Worm (Caenorhabditis elegans) whole organism, L1 larva: Measurements from ENCODE around the gene C25F9.8.

Experiments
- C34B4.2 ChIP-seq: sonication (generic microtip); optimal IDR thresholded peaks from 2 replicates; lab custom pipeline; 2017; ENCODE audit warnings: mild to moderate bottlenecking, missing genetic modification characterization, missing compliant biosample characterization
- F16B12.6 ChIP-seq: fragments of 150-350 bp; optimal IDR thresholded peaks from 2 replicates; lab custom pipeline; 2014; ENCODE audit warnings: missing biosample characterization, missing genetic modification characterization
- alr-1 ChIP-seq: fragments of 200-800 bp; sonication (Bioruptor generic); optimal IDR thresholded peaks from 2 replicates; lab custom pipeline; 2018; ENCODE audit warnings: borderline replicate concordance, mild to moderate bottlenecking, missing genetic modification characterization, missing compliant biosample characterization
- aly-2 ChIP-seq: fragments of 150-350 bp; optimal IDR thresholded peaks from 2 replicates; lab custom pipeline; 2014; ENCODE audit warnings: missing biosample characterization, missing genetic modification characterization
- ama-1 ChIP-seq: fragments of 150-350 bp; optimal IDR thresholded peaks from 2 replicates; lab custom pipeline; 2014
- ceh-82 ChIP-seq, 3 experiments: fragments of 150-350 bp in 1 of 3; sonication (generic microtip) in 2 of 3; optimal IDR thresholded peaks; 2 replicates each; lab custom pipeline; 2014 to 2017; ENCODE audit warnings: missing biosample characterization in 3 of 3, missing genetic modification characterization in 3 of 3
- dpl-1 ChIP-seq, 3 experiments: fragments of 150-350 bp in 2 of 3; sonication (generic microtip) in 1 of 3; optimal IDR thresholded peaks; 2 replicates each; lab custom pipeline; 2014 to 2017; ENCODE audit warnings: missing biosample characterization in 3 of 3, missing genetic modification characterization in 3 of 3, missing genetic modification reagents in 3 of 3
- dsc-1 ChIP-seq: sonication (generic microtip); optimal IDR thresholded peaks from 2 replicates; lab custom pipeline; 2016; ENCODE audit warnings: mild to moderate bottlenecking, missing genetic modification characterization, missing compliant biosample characterization
- efl-1 ChIP-seq, 4 experiments: fragments of 150-350 bp; optimal IDR thresholded peaks in 3 of 4; peaks in 1 of 4; 1 replicate in 1 of 4; 2 replicates in 3 of 4; lab custom pipeline; 2014; ENCODE audit warnings: missing biosample characterization in 2 of 4, missing genetic modification characterization in 2 of 4, missing genetic modification reagents in 2 of 4
- egl-13 ChIP-seq: sonication (generic microtip); optimal IDR thresholded peaks from 2 replicates; lab custom pipeline; 2016; ENCODE audit warnings: missing genotype, missing genetic modification reagents, missing genetic modification characterization, missing compliant biosample characterization
- elt-2 ChIP-seq: sonication (generic microtip); optimal IDR thresholded peaks from 2 replicates; lab custom pipeline; 2016; ENCODE audit warnings: missing genetic modification characterization, mild to moderate bottlenecking, inconsistent platforms, missing compliant biosample characterization, missing genetic modification reagents
- ets-5 ChIP-seq: fragments of 200-800 bp; sonication (Bioruptor generic); IDR thresholded peaks from 2 replicates; pipeline ENCODE4 v1.3.6; 2022; ENCODE audit warnings: missing genetic modification characterization, missing compliant biosample characterization
- fos-1 ChIP-seq: fragments of 150-350 bp; optimal IDR thresholded peaks from 2 replicates; lab custom pipeline; 2014; ENCODE audit warnings: missing biosample characterization, missing genetic modification characterization
- hlh-4 ChIP-seq: sonication (generic microtip); optimal IDR thresholded peaks from 2 replicates; lab custom pipeline; 2016; ENCODE audit warnings: mild to moderate bottlenecking, missing genetic modification characterization, missing compliant biosample characterization
- jun-1 ChIP-seq: fragments of 150-350 bp; optimal IDR thresholded peaks from 2 replicates; lab custom pipeline; 2014; ENCODE audit warnings: missing biosample characterization, missing genetic modification reagents, missing genetic modification characterization
- lin-14 ChIP-seq: fragments of 200-800 bp; sonication (Bioruptor generic); optimal IDR thresholded peaks from 2 replicates; lab custom pipeline; 2018; ENCODE audit warnings: mild to moderate bottlenecking, missing genetic modification characterization, moderate library complexity, missing compliant biosample characterization
- lin-15B ChIP-seq: fragments of 150-350 bp; sonication (generic microtip); optimal IDR thresholded peaks from 3 replicates; lab custom pipeline; 2014; ENCODE audit warnings: missing biosample characterization, missing genetic modification characterization
- lin-39 ChIP-seq: fragments of 150-350 bp; optimal IDR thresholded peaks from 2 replicates; lab custom pipeline; 2014; ENCODE audit warnings: missing biosample characterization, missing genetic modification reagents, missing genetic modification characterization
- lir-3 ChIP-seq: sonication (generic microtip); optimal IDR thresholded peaks from 2 replicates; lab custom pipeline; 2016; ENCODE audit warnings: mild to moderate bottlenecking, missing genetic modification characterization, moderate library complexity, missing compliant biosample characterization; ENCODE audit not compliant: poor library complexity
- lsy-2 ChIP-seq, 2 experiments: fragments of 150-350 bp; optimal IDR thresholded peaks; 2 replicates each; lab custom pipeline; 2014; ENCODE audit warnings: missing biosample characterization in 2 of 2, missing genetic modification characterization in 2 of 2
- mef-2 ChIP-seq: fragments of 150-350 bp; optimal IDR thresholded peaks from 2 replicates; lab custom pipeline; 2014; ENCODE audit warnings: missing biosample characterization, missing genetic modification characterization
- nhr-12 ChIP-seq: sonication (generic microtip); optimal IDR thresholded peaks from 2 replicates; lab custom pipeline; 2017; ENCODE audit warnings: missing biosample characterization, missing genetic modification characterization
- nhr-47 ChIP-seq: sonication (generic microtip); optimal IDR thresholded peaks from 2 replicates; lab custom pipeline; 2016; ENCODE audit warnings: mild to moderate bottlenecking, missing genetic modification characterization, moderate library complexity, missing compliant biosample characterization
- nhr-71 ChIP-seq: sonication (generic microtip); optimal IDR thresholded peaks from 2 replicates; lab custom pipeline; 2016; ENCODE audit warnings: mild to moderate bottlenecking, missing genetic modification characterization, moderate library complexity, missing compliant biosample characterization
- nhr-77 ChIP-seq: fragments of 150-350 bp; optimal IDR thresholded peaks from 2 replicates; lab custom pipeline; 2014; ENCODE audit warnings: missing biosample characterization, missing genetic modification characterization
- nhr-84 ChIP-seq: sonication (generic microtip); optimal IDR thresholded peaks from 2 replicates; lab custom pipeline; 2017; ENCODE audit warnings: missing biosample characterization, missing genetic modification characterization
- nhr-90 ChIP-seq: sonication (generic microtip); optimal IDR thresholded peaks from 2 replicates; lab custom pipeline; 2016; ENCODE audit warnings: mild to moderate bottlenecking, missing genetic modification characterization, missing compliant biosample characterization; ENCODE audit not compliant: poor library complexity
- pag-3 ChIP-seq: sonication (generic microtip); optimal IDR thresholded peaks from 2 replicates; lab custom pipeline; 2017; ENCODE audit warnings: missing genetic modification characterization, mild to moderate bottlenecking, missing compliant biosample characterization, antibody characterized with exemption, borderline replicate concordance; ENCODE audit not compliant: insufficient read depth
- pax-3 ChIP-seq: fragments of 200-800 bp; sonication (Bioruptor generic); optimal IDR thresholded peaks from 2 replicates; lab custom pipeline; 2018; ENCODE audit warnings: mild to moderate bottlenecking, missing genetic modification characterization, moderate library complexity, missing compliant biosample characterization
- snpc-4 ChIP-seq: fragments of 150-350 bp; optimal IDR thresholded peaks from 2 replicates; lab custom pipeline; 2014; ENCODE audit warnings: missing biosample characterization, missing genetic modification characterization
- sox-4 ChIP-seq: sonication (generic microtip); optimal IDR thresholded peaks from 2 replicates; lab custom pipeline; 2016; ENCODE audit warnings: missing genetic modification characterization, missing compliant biosample characterization
- tbx-2 ChIP-seq: sonication (generic microtip); optimal IDR thresholded peaks from 2 replicates; lab custom pipeline; 2016; ENCODE audit warnings: missing genetic modification characterization, missing compliant biosample characterization
- tlp-1 ChIP-seq: fragments of 150-350 bp; optimal IDR thresholded peaks from 2 replicates; lab custom pipeline; 2014; ENCODE audit warnings: missing biosample characterization, missing genetic modification characterization
- unc-62 ChIP-seq: fragments of 150-350 bp; optimal IDR thresholded peaks from 2 replicates; lab custom pipeline; 2014; ENCODE audit warnings: missing biosample characterization, missing genetic modification reagents, missing genetic modification characterization
- zip-4 ChIP-seq: fragments of 200-800 bp; sonication (Bioruptor generic); optimal IDR thresholded peaks from 2 replicates; lab custom pipeline; 2018; ENCODE audit warnings: mild to moderate bottlenecking, missing genetic modification characterization, moderate library complexity, missing compliant biosample characterization
- ztf-11 ChIP-seq, 2 experiments: sonication (generic microtip); optimal IDR thresholded peaks; 2 replicates each; lab custom pipeline; 2016 to 2017; ENCODE audit warnings: missing genetic modification characterization in 2 of 2, missing biosample characterization in 1 of 2, missing compliant biosample characterization in 1 of 2

Gene C25F9.8

ce11 chrV:19362568-19362967 is 32.3 kb upstream of the C25F9.8 start, which contains the start of gene C14B4.2:
Gene C14B4.2, minus strand, starts transcription at chrV:19362668.
- no peak for TF ChIP-seq nhr-84 (tag; lab: Kevin White, UChicago)
- TF ChIP-seq efl-1 (optimal IDR thresholded peaks at IDR 0.05; lab: Kevin White, UChicago) = no peak
- no peak for TF ChIP-seq efl-1 (GFP tag; optimal IDR thresholded peaks at IDR 0.05 in 1 of 2; lab: Kevin White, UChicago)
- TF ChIP-seq zip-4 = no peak
- no peak for TF ChIP-seq egl-13 (tag; lab: Kevin White, UChicago)
- TF ChIP-seq jun-1 (tag; lab: Kevin White, UChicago) = no peak
- no peak for TF ChIP-seq aly-2 (tag; lab: Kevin White, UChicago)
- no peak for TF ChIP-seq C34B4.2 (tag; lab: Kevin White, UChicago)
- TF ChIP-seq unc-62 (GFP tag; lab: Kevin White, UChicago) = no peak
- no peak for TF ChIP-seq fos-1 (tag; lab: Kevin White, UChicago)

DNA sequence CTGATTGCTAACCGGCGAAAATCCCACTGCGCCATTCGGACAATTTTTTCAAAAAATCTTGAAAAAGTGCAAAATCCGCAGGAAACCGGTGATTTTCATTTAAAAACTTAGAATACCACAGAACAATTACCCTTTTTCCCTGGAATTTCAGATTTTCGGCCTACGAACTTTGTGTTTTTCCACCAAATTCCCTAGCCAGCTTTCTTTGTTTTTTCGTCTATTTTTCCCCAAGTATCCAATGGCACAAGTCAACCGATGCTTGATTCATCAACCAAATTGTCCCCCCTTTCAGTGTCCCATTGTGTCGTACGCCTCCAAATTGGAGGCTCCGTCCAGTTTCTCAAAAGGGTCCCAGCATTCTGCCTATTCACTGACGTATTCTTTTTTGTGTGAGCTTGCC is 24.7 kb upstream of the C25F9.8 start, which contains the start of gene Y43F8A.1:
Y43F8A.1 (plus strand) TSS at position 301 of the 400 bp plus-strand sequence.
- TF ChIP-seq C34B4.2 (tag; lab: Kevin White, UChicago) = no peak
- no peak for TF ChIP-seq lin-15B (tag; lab: Kevin White, UChicago)
- TF ChIP-seq nhr-71 (tag; lab: Kevin White, UChicago) = no peak
- TF ChIP-seq dsc-1 (tag; lab: Kevin White, UChicago) = no peak
- no peak for TF ChIP-seq ama-1 (lab: Kevin White, UChicago)
- TF ChIP-seq pag-3 (tag; lab: Kevin White, UChicago) = no peak
- TF ChIP-seq ztf-11 (tag; optimal IDR thresholded peaks at IDR 0.05; lab: Kevin White, UChicago) = no peak
- no peak for TF ChIP-seq alr-1
- TF ChIP-seq ets-5 (GFP tag; lab: Robert Waterston, UW) = no peak
- no peak for TF ChIP-seq dpl-1 (GFP tag; optimal IDR thresholded peaks at IDR 0.05; lab: Kevin White, UChicago)
- TF ChIP-seq lin-39 (tag; lab: Kevin White, UChicago) = no peak
- TF ChIP-seq, all 84 proteins: peak for 0

ce11 chrV:19371253-19371652 is 23.6 kb upstream of the C25F9.8 start, which contains the start of gene Y43F8A.2:
Gene Y43F8A.2, plus strand, starts transcription at chrV:19371553.
- TF ChIP-seq lir-3 (tag; lab: Kevin White, UChicago) (no peak), zip-4 (no peak), nhr-90 (tag; lab: Kevin White, UChicago) (no peak), hlh-4 (tag; lab: Kevin White, UChicago) (no peak), nhr-77 (tag; lab: Kevin White, UChicago) (no peak), ceh-82 (tag; optimal IDR thresholded peaks at IDR 0.05; lab: Kevin White, UChicago) (no peak)
- TF ChIP-seq, all 84 proteins: peak for 0

DNA sequence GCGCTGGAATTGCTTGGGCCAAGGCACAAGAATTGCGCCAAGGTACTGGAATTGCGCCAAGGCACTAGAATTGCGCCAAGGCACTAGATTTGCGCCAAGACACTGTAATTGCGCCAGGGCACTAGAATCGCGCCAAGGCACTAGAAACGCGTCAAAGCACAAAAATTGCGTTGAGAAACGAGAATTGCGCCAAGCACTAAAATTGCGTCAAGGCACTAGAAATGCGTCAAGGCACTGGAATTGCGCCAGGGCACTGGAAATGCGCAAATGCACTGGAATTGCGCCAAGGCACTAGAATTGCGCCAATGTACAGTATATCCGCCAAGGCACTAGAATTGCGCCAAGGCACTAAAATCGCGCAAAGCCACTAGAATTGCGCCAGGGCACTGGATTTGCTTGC is 23.1 kb upstream of the C25F9.8 start:
- TF ChIP-seq lin-15B (tag; lab: Kevin White, UChicago) (no peak), nhr-84 (tag; lab: Kevin White, UChicago) (no peak), lin-39 (tag; lab: Kevin White, UChicago) (no peak), tlp-1 (tag; lab: Kevin White, UChicago) (no peak), lsy-2 (tag; optimal IDR thresholded peaks at IDR 0.05; lab: Kevin White, UChicago) (no peak), snpc-4 (tag; lab: Kevin White, UChicago) (no peak), pag-3 (tag; lab: Kevin White, UChicago) (no peak), mef-2 (tag; lab: Kevin White, UChicago) (no peak)

DNA sequence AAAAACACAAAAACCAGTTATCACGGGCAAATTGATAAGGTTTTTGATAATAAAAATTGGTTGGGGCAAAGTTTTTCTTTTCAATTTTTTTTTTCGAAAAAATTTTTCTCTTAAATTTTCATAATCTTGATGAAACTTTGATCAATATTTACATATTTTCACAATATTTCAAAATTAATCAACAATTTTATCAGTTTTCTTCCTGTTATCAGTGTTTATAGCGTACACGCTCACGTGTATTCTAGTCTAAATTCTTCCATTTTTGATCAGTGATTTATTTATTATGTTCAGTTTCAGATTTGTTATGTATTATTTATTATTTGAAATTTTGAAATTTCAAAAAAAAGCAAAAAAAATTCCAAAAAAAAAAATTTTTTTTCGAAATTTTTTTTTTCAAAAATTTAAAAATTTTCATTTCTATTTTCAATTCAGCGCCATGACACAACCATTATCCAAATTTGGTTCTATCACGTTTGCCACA is 17.8 kb upstream of the C25F9.8 start, which contains the start of gene nceh-1:
nceh-1 (plus strand) TSS at position 431 of the 481 bp plus-strand sequence.
- TF ChIP-seq efl-1 (optimal IDR thresholded peaks at IDR 0.05; lab: Kevin White, UChicago) (no peak), efl-1 (GFP tag; optimal IDR thresholded peaks at IDR 0.05 in 1 of 2; lab: Kevin White, UChicago) (peak in 1 of 2 experiments; percentile 63), unc-62 (GFP tag; lab: Kevin White, UChicago) (no peak), egl-13 (tag; lab: Kevin White, UChicago) (no peak), ztf-11 (tag; optimal IDR thresholded peaks at IDR 0.05; lab: Kevin White, UChicago) (no peak), tbx-2 (tag; lab: Kevin White, UChicago) (no peak), C34B4.2 (tag; lab: Kevin White, UChicago) (no peak), lin-14 (GFP tag; lab: Kevin White, UChicago) (no peak), pax-3 (no peak), elt-2 (tag; lab: Kevin White, UChicago) (peak; percentile 80), nhr-12 (tag; lab: Kevin White, UChicago) (no peak), nhr-47 (tag; lab: Kevin White, UChicago) (no peak), sox-4 (tag; lab: Kevin White, UChicago) (no peak), F16B12.6 (tag; lab: Kevin White, UChicago) (no peak), tlp-1 (tag; lab: Kevin White, UChicago) (no peak), mef-2 (tag; lab: Kevin White, UChicago) (no peak)
